Fruit fly (Drosophila melanogaster): Measurements from ENCODE around the gene CG12517.

Gene CG12517

DNA sequence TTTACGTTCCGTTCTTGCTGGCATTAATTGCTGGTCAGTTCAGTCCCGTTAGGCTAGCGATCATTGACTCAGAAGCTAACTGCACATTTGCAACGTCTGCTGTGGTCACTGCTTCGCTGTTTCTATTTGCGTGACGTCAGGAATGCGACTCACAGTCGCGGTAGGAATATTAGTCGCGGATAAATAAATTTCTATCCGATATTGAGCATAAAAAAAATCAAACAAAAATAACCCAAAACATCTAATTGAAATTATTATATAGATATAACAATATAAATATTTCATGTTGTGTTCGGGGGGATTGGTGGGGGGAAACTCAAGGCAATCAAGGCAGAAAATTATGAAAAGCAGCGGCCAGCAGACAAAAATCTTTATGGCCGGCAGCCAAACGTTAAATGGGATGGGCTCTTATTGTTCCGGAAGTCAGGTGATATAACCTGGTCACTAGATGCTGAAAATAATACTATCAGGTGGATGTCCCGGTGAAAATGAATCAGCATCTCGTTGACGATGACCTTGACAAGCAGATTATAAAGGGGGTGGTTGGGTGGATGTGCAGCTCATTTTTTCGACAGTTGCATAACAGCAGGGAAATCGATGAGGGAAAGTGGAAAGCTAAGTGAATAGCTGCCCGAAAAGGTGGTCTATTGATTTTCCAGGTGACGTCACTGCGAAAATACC lies 20.3 kb upstream of the CG12517 start, which contains the start of gene SmydA-3 (continued):
- no peak for TF ChIP-seq YL-1 (GFP tag; optimal IDR thresholded peaks at IDR 0.05)
- peak; percentile 6 for TF ChIP-seq nmo (GFP tag; optimal IDR thresholded peaks at IDR 0.05)
- TF ChIP-seq Sox100B (GFP tag; optimal IDR thresholded peaks at IDR 0.05), result no peak
- TF ChIP-seq ham (GFP tag; IDR thresholded peaks at IDR 0.05), result no peak
- TF ChIP-seq CG10267 (tag; optimal IDR thresholded peaks at IDR 0.05), result peak; percentile 7
- TF ChIP-seq CG5953 (GFP tag; IDR thresholded peaks at IDR 0.05), result no peak
- TF ChIP-seq en (GFP tag; optimal IDR thresholded peaks at IDR 0.05), result no peak
- TF ChIP-seq CG12155 (GFP tag; optimal IDR thresholded peaks at IDR 0.05), result peak; percentile 19
- TF ChIP-seq CG12659 (GFP tag; optimal IDR thresholded peaks at IDR 0.05), result peak; percentile 32
- TF ChIP-seq sens-2 (GFP tag; IDR thresholded peaks at IDR 0.05), result no peak
- TF ChIP-seq CG12071 (GFP tag; optimal IDR thresholded peaks at IDR 0.05), result no peak
- TF ChIP-seq CG11696 (GFP tag; IDR thresholded peaks at IDR 0.05), result peak; percentile 78
- no peak for TF ChIP-seq nerfin-2 (GFP tag; IDR thresholded peaks at IDR 0.05; ENCODE audit: partially characterized antibody)
- no peak for TF ChIP-seq Nf-YB (GFP tag; optimal IDR thresholded peaks at IDR 0.05)
- peak; percentile 7 for TF ChIP-seq ATbp (GFP tag; optimal IDR thresholded peaks at IDR 0.05)
- no peak for TF ChIP-seq CG15696 (tag; optimal IDR thresholded peaks at IDR 0.05)
- peak; percentile 84 for TF ChIP-seq onecut (GFP tag; IDR thresholded peaks at IDR 0.05)
- TF ChIP-seq chinmo (GFP tag; IDR thresholded peaks at IDR 0.05; ENCODE audit: partially characterized antibody), result 0 out of 4 replicates have a peak, but pooled peaks have one; percentile 24
- TF ChIP-seq chm (GFP tag; IDR thresholded peaks at IDR 0.05), result 0 out of 2 replicates have a peak, but pooled peaks have one; percentile 6
- no peak for TF ChIP-seq CG12391 (tag; optimal IDR thresholded peaks at IDR 0.05)
- peak; percentile 79 for TF ChIP-seq Drgx (GFP tag; IDR thresholded peaks at IDR 0.05)
- TF ChIP-seq esg (GFP tag; conservative IDR thresholded peaks at IDR 0.05), result 0 out of 2 replicates have a peak, but pooled peaks have one; percentile 22
- peak; percentile 44; the same call in 1 of the 2 replicates for TF ChIP-seq stc (GFP tag; IDR thresholded peaks at IDR 0.05)
- TF ChIP-seq BtbVII (GFP tag; optimal IDR thresholded peaks at IDR 0.05), result peak; percentile 26
- no peak for TF ChIP-seq nom (GFP tag; optimal IDR thresholded peaks at IDR 0.05)
- TF ChIP-seq CG32532 (GFP tag; IDR thresholded peaks at IDR 0.05), result peak; percentile 45; the same call in 1 of the 2 replicates
- no peak for TF ChIP-seq CG8765 (GFP tag; IDR thresholded peaks at IDR 0.05)
- peak; percentile 82 for TF ChIP-seq Ets65A (GFP tag)
- TF ChIP-seq CG30403 (GFP tag; optimal IDR thresholded peaks at IDR 0.05), result peak; percentile 8
- TF ChIP-seq crol (GFP tag; IDR thresholded peaks at IDR 0.05), result 0 out of 2 replicates have a peak, but pooled peaks have one; percentile 30
- TF ChIP-seq CG2712 (tag; optimal IDR thresholded peaks at IDR 0.05), result peak; percentile 33
- TF ChIP-seq caup (GFP tag; optimal IDR thresholded peaks at IDR 0.05; ENCODE audit: severe bottlenecking), result peak; percentile 18
- no peak for TF ChIP-seq amos (GFP tag; IDR thresholded peaks at IDR 0.05; ENCODE audit: partially characterized antibody)
- TF ChIP-seq pan (optimal IDR thresholded peaks at IDR 0.05), result no peak
- peak in 1 of 2 experiments; percentile 38 for TF ChIP-seq pan (GFP tag; optimal IDR thresholded peaks at IDR 0.05 in 1 of 2, IDR thresholded peaks at IDR 0.05 in 1 of 2)
- TF ChIP-seq cad (GFP tag; optimal IDR thresholded peaks at IDR 0.05), result no peak
- TF ChIP-seq fd96Cb (tag; optimal IDR thresholded peaks at IDR 0.05), result peak; percentile 13
- TF ChIP-seq knrl (GFP tag; IDR thresholded peaks at IDR 0.05; ENCODE audit: partially characterized antibody), result no peak

dm6 chr2L:10850320-10850990 lies 19.5 kb upstream of the CG12517 start, which contains the start of gene porin:
porin (minus strand) TSS chr2L:10850848.
- TF ChIP-seq gsb-n (tag; optimal IDR thresholded peaks at IDR 0.05), result peak; percentile 1
- no peak for TF ChIP-seq CG8290 (GFP tag; optimal IDR thresholded peaks at IDR 0.05)
- peak in 1 of 2 experiments; percentile 37 for TF ChIP-seq CG8290 (tag; optimal IDR thresholded peaks at IDR 0.05)
- peak; percentile 37 for TF ChIP-seq gro (GFP tag; optimal IDR thresholded peaks at IDR 0.05)
- 0 out of 3 replicates have a peak, but pooled peaks have one; percentile 9 for TF ChIP-seq CG11695 (GFP tag; IDR thresholded peaks at IDR 0.05)
- TF ChIP-seq Elba2 (GFP tag; optimal IDR thresholded peaks at IDR 0.05), result peak; percentile 30
- TF ChIP-seq CG3995 (GFP tag; optimal IDR thresholded peaks at IDR 0.05), result peak; percentile 65
- peak; percentile 15 for TF ChIP-seq NK7.1 (GFP tag; optimal IDR thresholded peaks at IDR 0.05)
- peak; percentile 57 for TF ChIP-seq CG33213 (GFP tag; optimal IDR thresholded peaks at IDR 0.05)
- peak; percentile 1 for TF ChIP-seq D19A (tag; optimal IDR thresholded peaks at IDR 0.05)
- no peak for TF ChIP-seq CG1233 (GFP tag; optimal IDR thresholded peaks at IDR 0.05)
- TF ChIP-seq CG18599 (GFP tag; optimal IDR thresholded peaks at IDR 0.05), result peak; percentile 1
- peak; percentile 71 for TF ChIP-seq E2f2 (GFP tag; IDR thresholded peaks at IDR 0.05)

Data from whole organism, embryonic.